Worm (Caenorhabditis elegans) whole organism, late embryonic: Measurements from ENCODE around the gene inx-8.

Experiments
- F13H6.1 ChIP-seq: sonication (generic microtip); optimal IDR thresholded peaks from 2 replicates; lab custom pipeline; 2016; ENCODE audit warnings: missing genetic modification characterization, missing compliant biosample characterization
- K09A11.1 ChIP-seq: sonication (generic microtip); optimal IDR thresholded peaks from 2 replicates; lab custom pipeline; 2017; ENCODE audit warnings: antibody characterized with exemption, mild to moderate bottlenecking, missing genetic modification characterization, missing compliant biosample characterization; ENCODE audit not compliant: insufficient read depth
- T23F11.4 ChIP-seq: fragments of 200-800 bp; sonication (Bioruptor generic); optimal IDR thresholded peaks from 2 replicates; lab custom pipeline; 2018; ENCODE audit warnings: mild to moderate bottlenecking, missing genetic modification characterization, missing compliant biosample characterization
- ahr-1 ChIP-seq: sonication (generic microtip); optimal IDR thresholded peaks from 2 replicates; lab custom pipeline; 2016; ENCODE audit warnings: missing genetic modification characterization, missing compliant biosample characterization
- ama-1 ChIP-seq: fragments of 150-350 bp; optimal IDR thresholded peaks from 2 replicates; lab custom pipeline; 2014
- ceh-18 ChIP-seq: sonication (generic microtip); optimal IDR thresholded peaks from 2 replicates; lab custom pipeline; 2016; ENCODE audit warnings: missing genetic modification characterization, missing compliant biosample characterization
- ceh-2 ChIP-seq: sonication (generic microtip); optimal IDR thresholded peaks from 2 replicates; lab custom pipeline; 2016; ENCODE audit warnings: missing genotype, missing genetic modification characterization, missing compliant biosample characterization
- ceh-22 ChIP-seq: sonication (generic microtip); optimal IDR thresholded peaks from 2 replicates; lab custom pipeline; 2017; ENCODE audit warnings: missing biosample characterization, missing genetic modification characterization
- ceh-30 ChIP-seq: fragments of 150-350 bp; optimal IDR thresholded peaks from 2 replicates; lab custom pipeline; 2014; ENCODE audit warnings: missing biosample characterization, missing genetic modification characterization
- ceh-31 ChIP-seq: sonication (generic microtip); optimal IDR thresholded peaks from 2 replicates; lab custom pipeline; 2016; ENCODE audit warnings: missing genetic modification characterization, missing compliant biosample characterization
- ceh-45 ChIP-seq: fragments of 200-800 bp; sonication (Bioruptor generic); IDR thresholded peaks from 2 replicates; pipeline ENCODE4 v1.3.6; 2022; ENCODE audit warnings: missing genetic modification reagents, missing genetic modification characterization, missing compliant biosample characterization
- ceh-6 ChIP-seq: fragments of 200-800 bp; sonication (Bioruptor generic); optimal IDR thresholded peaks from 2 replicates; lab custom pipeline; 2018; ENCODE audit warnings: mild to moderate bottlenecking, missing genetic modification characterization, missing compliant biosample characterization
- elt-2 ChIP-seq: sonication (generic microtip); optimal IDR thresholded peaks from 2 replicates; lab custom pipeline; 2016; ENCODE audit warnings: missing genetic modification reagents, missing genetic modification characterization, missing compliant biosample characterization
- ets-4 ChIP-seq: sonication (generic microtip); optimal IDR thresholded peaks from 2 replicates; lab custom pipeline; 2016; ENCODE audit warnings: missing genetic modification characterization, missing compliant biosample characterization
- eyg-1 ChIP-seq: sonication (generic microtip); optimal IDR thresholded peaks from 2 replicates; lab custom pipeline; 2016; ENCODE audit warnings: missing genotype, missing genetic modification characterization, missing compliant biosample characterization
- fax-1 ChIP-seq: sonication (generic microtip); optimal IDR thresholded peaks from 2 replicates; lab custom pipeline; 2016; ENCODE audit warnings: missing genotype, missing genetic modification characterization, missing compliant biosample characterization
- fkh-10 ChIP-seq: fragments of 150-350 bp; optimal IDR thresholded peaks from 2 replicates; lab custom pipeline; 2014; ENCODE audit warnings: missing biosample characterization, missing genetic modification reagents, missing genetic modification characterization
- fkh-6 ChIP-seq: sonication (generic microtip); optimal IDR thresholded peaks from 2 replicates; lab custom pipeline; 2016; ENCODE audit warnings: missing genetic modification characterization, missing compliant biosample characterization
- hlh-13 ChIP-seq: fragments of 200-800 bp; sonication (Bioruptor generic); optimal IDR thresholded peaks from 2 replicates; lab custom pipeline; 2018; ENCODE audit warnings: mild to moderate bottlenecking, missing genetic modification characterization, missing compliant biosample characterization
- hlh-15 ChIP-seq: sonication (generic microtip); optimal IDR thresholded peaks from 2 replicates; lab custom pipeline; 2016; ENCODE audit warnings: missing genetic modification characterization, missing compliant biosample characterization
- hlh-8 ChIP-seq: sonication (generic microtip); optimal IDR thresholded peaks from 2 replicates; lab custom pipeline; 2016; ENCODE audit warnings: missing genotype, missing genetic modification characterization, missing compliant biosample characterization
- nfya-1 ChIP-seq: sonication (generic microtip); optimal IDR thresholded peaks from 2 replicates; lab custom pipeline; 2017; ENCODE audit warnings: missing genetic modification characterization, mild to moderate bottlenecking, missing compliant biosample characterization, antibody characterized with exemption, moderate library complexity
- nhr-232 ChIP-seq: sonication (generic microtip); optimal IDR thresholded peaks from 2 replicates; lab custom pipeline; 2016; ENCODE audit warnings: missing genetic modification characterization, missing compliant biosample characterization
- npax-4 ChIP-seq: sonication (generic microtip); optimal IDR thresholded peaks from 2 replicates; lab custom pipeline; 2016; ENCODE audit warnings: missing genetic modification characterization, missing compliant biosample characterization
- pat-9 ChIP-seq: fragments of 200-800 bp; sonication (Bioruptor generic); optimal IDR thresholded peaks from 2 replicates; lab custom pipeline; 2018; ENCODE audit warnings: mild to moderate bottlenecking, missing genetic modification characterization, moderate library complexity, missing compliant biosample characterization
- pqm-1 ChIP-seq: sonication (generic microtip); optimal IDR thresholded peaks from 2 replicates; lab custom pipeline; 2016; ENCODE audit warnings: missing genetic modification characterization, missing compliant biosample characterization
- ref-2 ChIP-seq: sonication (generic microtip); optimal IDR thresholded peaks from 2 replicates; lab custom pipeline; 2016; ENCODE audit warnings: missing genetic modification characterization, missing compliant biosample characterization
- rnt-1 ChIP-seq: sonication (generic microtip); optimal IDR thresholded peaks from 2 replicates; lab custom pipeline; 2016; ENCODE audit warnings: missing genetic modification characterization, missing compliant biosample characterization
- sdc-2 ChIP-seq: sonication (generic microtip); optimal IDR thresholded peaks from 2 replicates; lab custom pipeline; 2016; ENCODE audit warnings: missing genotype, missing genetic modification characterization, missing compliant biosample characterization
- sox-2 ChIP-seq: fragments of 200-800 bp; sonication (Bioruptor generic); IDR thresholded peaks from 2 replicates; pipeline ENCODE4 v1.3.6; 2022; ENCODE audit warnings: missing genetic modification reagents, missing genetic modification characterization, missing compliant biosample characterization
- ttx-3 ChIP-seq: sonication (generic microtip); optimal IDR thresholded peaks from 2 replicates; lab custom pipeline; 2016; ENCODE audit warnings: missing genetic modification reagents, missing genetic modification characterization, missing compliant biosample characterization
- unc-42 ChIP-seq: sonication (generic microtip); optimal IDR thresholded peaks from 2 replicates; lab custom pipeline; 2016; ENCODE audit warnings: missing genotype, missing genetic modification characterization, missing compliant biosample characterization
- unc-55 ChIP-seq: sonication (generic microtip); optimal IDR thresholded peaks from 2 replicates; lab custom pipeline; 2017; ENCODE audit warnings: missing biosample characterization, missing genetic modification reagents, missing genetic modification characterization
- unc-86 ChIP-seq: sonication (generic microtip); optimal IDR thresholded peaks from 2 replicates; lab custom pipeline; 2016; ENCODE audit warnings: missing genetic modification characterization, missing compliant biosample characterization

Gene inx-8

ce11 chrIV:11710331-11710730 lies 36.7 kb downstream of the inx-8 start:
- TF ChIP-seq npax-4 (tag; lab: Kevin White, UChicago), result no peak
- no peak for TF ChIP-seq ceh-22 (tag; lab: Kevin White, UChicago)
- TF ChIP-seq sdc-2, result no peak
- peak; percentile 30 for TF ChIP-seq nfya-1 (tag; lab: Kevin White, UChicago)
- TF ChIP-seq K09A11.1 (tag; lab: Kevin White, UChicago), result no peak
- TF ChIP-seq unc-55 (GFP tag; lab: Kevin White, UChicago), result peak; percentile 98
- no peak for TF ChIP-seq ceh-30
- TF ChIP-seq rnt-1, result peak; percentile 2
- no peak for TF ChIP-seq T23F11.4 (GFP tag; lab: Kevin White, UChicago)
- TF ChIP-seq fkh-10 (GFP tag; lab: Kevin White, UChicago), result no peak
- TF ChIP-seq ttx-3 (tag; lab: Kevin White, UChicago), result no peak
- TF ChIP-seq ceh-18, result peak; percentile 65
- TF ChIP-seq elt-2 (tag; lab: Kevin White, UChicago), result no peak
- no peak for TF ChIP-seq fax-1
- no peak for TF ChIP-seq eyg-1 (tag; lab: Kevin White, UChicago)
- TF ChIP-seq, all 69 proteins: peak for 4

ce11 chrIV:11713289-11713688 lies 39.6 kb downstream of the inx-8 start:
- TF ChIP-seq unc-86 (tag; lab: Kevin White, UChicago), result no peak
- TF ChIP-seq hlh-13 (GFP tag; lab: Kevin White, UChicago), result no peak
- TF ChIP-seq ceh-45 (GFP tag; lab: Robert Waterston, UW), result no peak
- TF ChIP-seq fax-1, result no peak
- peak; percentile 91 for TF ChIP-seq hlh-8
- TF ChIP-seq T23F11.4 (GFP tag; lab: Kevin White, UChicago), result no peak

- no peak for TF ChIP-seq ets-4 (tag; lab: Kevin White, UChicago)
- no peak for TF ChIP-seq unc-86 (tag; lab: Kevin White, UChicago)
- TF ChIP-seq, all 69 proteins: peak for 0
Observed at ce11 chrIV:11714739-11715138, 41.1 kb downstream of the inx-8 start, which contains the start of gene magi-1. Gene magi-1 (plus strand): TSS chrIV:11715039.

ce11 chrIV:11716414-11716813 lies 42.8 kb downstream of the inx-8 start:
- TF ChIP-seq ceh-2 (no peak), ahr-1 (tag; lab: Kevin White, UChicago) (no peak), unc-42 (tag; lab: Kevin White, UChicago) (no peak), ceh-31 (tag; lab: Kevin White, UChicago) (no peak), ama-1 (lab: Kevin White, UChicago) (no peak), fkh-6 (tag; lab: Kevin White, UChicago) (no peak), hlh-15 (tag; lab: Kevin White, UChicago) (no peak), pqm-1 (tag; lab: Kevin White, UChicago) (no peak), ceh-30 (no peak), ceh-6 (GFP tag; lab: Kevin White, UChicago) (no peak), ceh-45 (GFP tag; lab: Robert Waterston, UW) (no peak), nhr-232 (tag; lab: Kevin White, UChicago) (no peak), sox-2 (GFP tag; lab: Robert Waterston, UW) (no peak), hlh-8 (no peak), ttx-3 (tag; lab: Kevin White, UChicago) (no peak), pat-9 (tag; lab: Kevin White, UChicago) (no peak)
- TF ChIP-seq, all 69 proteins: peak for 0

- TF ChIP-seq F13H6.1 (tag; lab: Kevin White, UChicago) (no peak), fkh-10 (GFP tag; lab: Kevin White, UChicago) (peak; percentile 20), ref-2 (peak; percentile 59), unc-42 (tag; lab: Kevin White, UChicago) (peak; percentile 98), hlh-8 (no peak)
Observed at ce11 chrIV:11717094-11717876, 43.6 kb downstream of the inx-8 start.
